Worm (Caenorhabditis elegans) whole organism, young adult: ENCODE results near the gene kvs-3.

Experiments used
- B0035.1 ChIP-seq: sonication (generic microtip); optimal IDR thresholded peaks from 2 replicates; lab custom pipeline; 2016; ENCODE audit warnings: missing genetic modification characterization, mild to moderate bottlenecking, missing compliant biosample characterization, missing genotype, missing genetic modification reagents
- D2030.7 ChIP-seq: fragments of 200-800 bp; sonication (Bioruptor generic); IDR thresholded peaks from 2 replicates; pipeline ENCODE4 v1.3.6; 2022; ENCODE audit warnings: missing genetic modification reagents, missing genetic modification characterization, missing compliant biosample characterization
- F10E7.11 ChIP-seq: sonication (generic microtip); optimal IDR thresholded peaks from 2 replicates; lab custom pipeline; 2017; ENCODE audit warnings: mild to moderate bottlenecking, missing genetic modification characterization, moderate library complexity, missing compliant biosample characterization
- F37B4.10 ChIP-seq: fragments of 200-800 bp; sonication (Bioruptor generic); IDR thresholded peaks from 2 replicates; pipeline ENCODE4 v1.3.6; 2022; ENCODE audit warnings: missing genetic modification characterization, missing compliant biosample characterization
- F39B2.1 ChIP-seq: fragments of 200-800 bp; sonication (Bioruptor generic); IDR thresholded peaks from 2 replicates; pipeline ENCODE4 v1.3.6; 2022; ENCODE audit warnings: missing genetic modification reagents, missing genetic modification characterization, missing compliant biosample characterization
- F49E8.2 ChIP-seq: sonication (generic microtip); optimal IDR thresholded peaks from 3 replicates; lab custom pipeline; 2017; ENCODE audit warnings: missing genetic modification characterization, mild to moderate bottlenecking, missing compliant biosample characterization, antibody characterized with exemption, moderate library complexity; ENCODE audit not compliant: insufficient read depth
- F52B5.7 ChIP-seq: sonication (generic microtip); optimal IDR thresholded peaks from 2 replicates; lab custom pipeline; 2016; ENCODE audit warnings: mild to moderate bottlenecking, missing genetic modification characterization, missing compliant biosample characterization
- F57A8.1 ChIP-seq: fragments of 200-800 bp; sonication (Bioruptor generic); optimal IDR thresholded peaks from 2 replicates; lab custom pipeline; 2018; ENCODE audit warnings: mild to moderate bottlenecking, missing genetic modification characterization, moderate library complexity, missing compliant biosample characterization
- K12H6.12 ChIP-seq: fragments of 200-800 bp; sonication (Bioruptor generic); optimal IDR thresholded peaks from 2 replicates; lab custom pipeline; 2018; ENCODE audit warnings: mild to moderate bottlenecking, missing genetic modification characterization, missing compliant biosample characterization
- T26A5.8 ChIP-seq: sonication (generic microtip); optimal IDR thresholded peaks from 2 replicates; lab custom pipeline; 2016; ENCODE audit warnings: missing genetic modification characterization, missing compliant biosample characterization
- Y53F4B.3 ChIP-seq: fragments of 200-800 bp; sonication (Bioruptor generic); IDR thresholded peaks from 2 replicates; pipeline ENCODE4 v1.3.6; 2022; ENCODE audit warnings: missing genetic modification reagents, missing genetic modification characterization, missing compliant biosample characterization
- Y79H2A.3 ChIP-seq: fragments of 200-800 bp; sonication (Bioruptor generic); conservative IDR thresholded peaks from 2 replicates; pipeline ENCODE4 v1.3.6; 2022; ENCODE audit warnings: missing genetic modification reagents, missing genetic modification characterization, missing compliant biosample characterization
- Y95B8A.8 ChIP-seq: fragments of 200-800 bp; sonication (Bioruptor generic); IDR thresholded peaks from 2 replicates; pipeline ENCODE4 v1.3.6; 2022; ENCODE audit warnings: missing genetic modification reagents, missing genetic modification characterization, missing compliant biosample characterization
- ama-1 ChIP-seq, 3 experiments: fragments of 150-350 bp in 1 of 3; sonication (generic microtip) in 2 of 3; optimal IDR thresholded peaks; 2 replicates each; lab custom pipeline; 2014 to 2018; ENCODE audit warnings: missing biosample characterization in 2 of 3, missing genetic modification characterization in 2 of 3, missing genetic modification reagents in 2 of 3
- aptf-3 ChIP-seq: fragments of 200-800 bp; sonication (Bioruptor generic); IDR thresholded peaks from 2 replicates; pipeline ENCODE4 v1.3.6; 2022; ENCODE audit warnings: missing genetic modification characterization, missing compliant biosample characterization
- attf-3 ChIP-seq: fragments of 200-800 bp; sonication (Bioruptor generic); conservative IDR thresholded peaks from 2 replicates; pipeline ENCODE4 v1.3.6; 2022; ENCODE audit warnings: missing genetic modification reagents, missing genetic modification characterization, missing compliant biosample characterization
- cebp-1 ChIP-seq, 2 experiments: fragments of 200-800 bp in 1 of 2; sonication (Bioruptor generic) in 1 of 2; sonication (generic microtip) in 1 of 2; IDR thresholded peaks in 1 of 2; optimal IDR thresholded peaks in 1 of 2; 2 replicates each; pipeline versions ENCODE4 v1.3.6 to Lab custom; 2017 to 2022; ENCODE audit warnings: missing compliant biosample characterization in 2 of 2, missing genetic modification characterization in 2 of 2, mild to moderate bottlenecking in 1 of 2, missing genetic modification reagents in 1 of 2, moderate library complexity in 1 of 2
- ceh-40 ChIP-seq: fragments of 200-800 bp; sonication (Bioruptor generic); IDR thresholded peaks from 2 replicates; pipeline ENCODE4 v1.3.6; 2022; ENCODE audit warnings: missing genetic modification characterization, missing compliant biosample characterization
- ceh-91 ChIP-seq: fragments of 200-800 bp; sonication (Bioruptor generic); IDR thresholded peaks from 2 replicates; pipeline ENCODE4 v1.3.6; 2022; ENCODE audit warnings: missing genetic modification reagents, missing genetic modification characterization, missing compliant biosample characterization
- dox-1 ChIP-seq: fragments of 200-800 bp; sonication (Bioruptor generic); IDR thresholded peaks from 2 replicates; pipeline ENCODE4 v1.3.6; 2022; ENCODE audit warnings: missing genetic modification reagents, missing genetic modification characterization, missing compliant biosample characterization
- efl-1 ChIP-seq: fragments of 150-350 bp; optimal IDR thresholded peaks from 2 replicates; lab custom pipeline; 2014; ENCODE audit warnings: missing biosample characterization, missing genetic modification reagents, missing genetic modification characterization
- egl-44 ChIP-seq: fragments of 200-800 bp; sonication (Bioruptor generic); IDR thresholded peaks from 2 replicates; pipeline ENCODE4 v1.3.6; 2022; ENCODE audit warnings: missing genetic modification reagents, missing genetic modification characterization, missing compliant biosample characterization
- hmg-1.2 ChIP-seq: fragments of 200-800 bp; sonication (Bioruptor generic); IDR thresholded peaks from 2 replicates; pipeline ENCODE4 v1.3.6; 2022; ENCODE audit warnings: missing genetic modification reagents, missing genetic modification characterization, missing compliant biosample characterization
- hsf-1 ChIP-seq: fragments of 200-800 bp; sonication (Bioruptor generic); IDR thresholded peaks from 2 replicates; pipeline ENCODE4 v1.3.6; 2022; ENCODE audit warnings: missing genetic modification reagents, missing genetic modification characterization, missing compliant biosample characterization
- lag-1 ChIP-seq: fragments of 200-800 bp; sonication (Bioruptor generic); IDR thresholded peaks from 2 replicates; pipeline ENCODE4 v1.3.6; 2022; ENCODE audit warnings: missing genetic modification reagents, missing genetic modification characterization, missing compliant biosample characterization
- lin-26 ChIP-seq: fragments of 200-800 bp; sonication (Bioruptor generic); IDR thresholded peaks from 2 replicates; pipeline ENCODE4 v1.3.6; 2022; ENCODE audit warnings: missing genetic modification reagents, missing genetic modification characterization, missing compliant biosample characterization
- lin-35 ChIP-seq, 3 experiments: fragments of 150-350 bp in 2 of 3; sonication (generic microtip) in 1 of 3; optimal IDR thresholded peaks; 2 replicates each; lab custom pipeline; 2014 to 2018; ENCODE audit warnings: missing biosample characterization in 3 of 3, missing genetic modification characterization in 3 of 3, missing genetic modification reagents in 3 of 3
- lin-40 ChIP-seq: sonication (generic microtip); optimal IDR thresholded peaks from 2 replicates; lab custom pipeline; 2016; ENCODE audit warnings: missing genetic modification characterization, mild to moderate bottlenecking, missing compliant biosample characterization, missing genotype, missing genetic modification reagents
- lir-1 ChIP-seq: fragments of 200-800 bp; sonication (Bioruptor generic); conservative IDR thresholded peaks from 2 replicates; pipeline ENCODE4 v1.3.6; 2022; ENCODE audit warnings: missing genetic modification reagents, missing genetic modification characterization, missing compliant biosample characterization
- lsl-1 ChIP-seq: fragments of 200-800 bp; sonication (Bioruptor generic); optimal IDR thresholded peaks from 2 replicates; lab custom pipeline; 2018; ENCODE audit warnings: mild to moderate bottlenecking, missing genetic modification characterization, moderate library complexity, missing compliant biosample characterization
- lsy-27 ChIP-seq: sonication (generic microtip); optimal IDR thresholded peaks from 2 replicates; lab custom pipeline; 2017; ENCODE audit warnings: missing genetic modification characterization, mild to moderate bottlenecking, missing compliant biosample characterization, antibody characterized with exemption, missing genotype, borderline replicate concordance; ENCODE audit not compliant: insufficient read depth
- madf-8 ChIP-seq: fragments of 200-800 bp; sonication (Bioruptor generic); conservative IDR thresholded peaks from 2 replicates; pipeline ENCODE4 v1.3.6; 2022; ENCODE audit warnings: missing genetic modification reagents, missing genetic modification characterization, missing compliant biosample characterization
- nfya-1 ChIP-seq: sonication (generic microtip); optimal IDR thresholded peaks from 2 replicates; lab custom pipeline; 2017; ENCODE audit warnings: antibody characterized with exemption, missing compliant biosample characterization, missing genetic modification characterization, borderline replicate concordance; ENCODE audit not compliant: insufficient read depth
- nfya-2 ChIP-seq: fragments of 200-800 bp; sonication (Bioruptor generic); IDR thresholded peaks from 2 replicates; pipeline ENCODE4 v1.3.6; 2022; ENCODE audit warnings: missing genetic modification reagents, missing genetic modification characterization, missing compliant biosample characterization
- nhr-179 ChIP-seq: sonication (generic microtip); optimal IDR thresholded peaks from 2 replicates; lab custom pipeline; 2016; ENCODE audit warnings: mild to moderate bottlenecking, missing genetic modification characterization, missing compliant biosample characterization
- nhr-27 ChIP-seq: fragments of 200-800 bp; sonication (Bioruptor generic); optimal IDR thresholded peaks from 2 replicates; lab custom pipeline; 2018; ENCODE audit warnings: mild to moderate bottlenecking, missing genetic modification characterization, moderate library complexity, missing compliant biosample characterization
- nhr-90 ChIP-seq: sonication (generic microtip); optimal IDR thresholded peaks from 2 replicates; lab custom pipeline; 2016; ENCODE audit warnings: missing genotype, mild to moderate bottlenecking, missing genetic modification characterization, missing compliant biosample characterization
- pbrm-1 ChIP-seq: fragments of 200-800 bp; sonication (Bioruptor generic); IDR thresholded peaks from 2 replicates; pipeline ENCODE4 v1.3.6; 2022; ENCODE audit warnings: missing genetic modification reagents, missing genetic modification characterization, missing compliant biosample characterization
- pha-4 ChIP-seq: fragments of 150-350 bp; sonication (generic microtip); optimal IDR thresholded peaks from 2 replicates; lab custom pipeline; 2014; ENCODE audit warnings: missing biosample characterization, missing genetic modification reagents, missing genetic modification characterization
- sdz-38 ChIP-seq: sonication (generic microtip); optimal IDR thresholded peaks from 2 replicates; lab custom pipeline; 2016; ENCODE audit warnings: missing genotype, missing genetic modification characterization, missing compliant biosample characterization
- sea-2 ChIP-seq: fragments of 200-800 bp; sonication (Bioruptor generic); IDR thresholded peaks from 2 replicates; pipeline ENCODE4 v1.3.6; 2022; ENCODE audit warnings: missing genetic modification characterization, missing compliant biosample characterization
- snpc-3.4 ChIP-seq: sonication (generic microtip); optimal IDR thresholded peaks from 2 replicates; lab custom pipeline; 2017; ENCODE audit warnings: missing genetic modification characterization, mild to moderate bottlenecking, missing compliant biosample characterization, antibody characterized with exemption, moderate library complexity, missing genotype, missing genetic modification reagents
- tbx-9 ChIP-seq: sonication (generic microtip); optimal IDR thresholded peaks from 2 replicates; lab custom pipeline; 2016; ENCODE audit warnings: borderline replicate concordance, missing genetic modification characterization, inconsistent platforms, missing compliant biosample characterization
- tlf-1 ChIP-seq: fragments of 200-800 bp; sonication (Bioruptor generic); optimal IDR thresholded peaks from 2 replicates; lab custom pipeline; 2018; ENCODE audit warnings: mild to moderate bottlenecking, missing genetic modification characterization, missing compliant biosample characterization
- ztf-22 ChIP-seq: fragments of 200-800 bp; sonication (Bioruptor generic); optimal IDR thresholded peaks from 2 replicates; lab custom pipeline; 2018; ENCODE audit warnings: mild to moderate bottlenecking, missing genetic modification characterization, moderate library complexity, missing compliant biosample characterization
- ztf-26 ChIP-seq: sonication (generic microtip); optimal IDR thresholded peaks from 2 replicates; lab custom pipeline; 2017; ENCODE audit warnings: missing genetic modification characterization, missing compliant biosample characterization
- ztf-6 ChIP-seq: fragments of 200-800 bp; sonication (Bioruptor generic); IDR thresholded peaks from 2 replicates; pipeline ENCODE4 v1.3.6; 2022; ENCODE audit warnings: missing genetic modification reagents, missing genetic modification characterization, missing compliant biosample characterization

kvs-3 gene

DNA sequence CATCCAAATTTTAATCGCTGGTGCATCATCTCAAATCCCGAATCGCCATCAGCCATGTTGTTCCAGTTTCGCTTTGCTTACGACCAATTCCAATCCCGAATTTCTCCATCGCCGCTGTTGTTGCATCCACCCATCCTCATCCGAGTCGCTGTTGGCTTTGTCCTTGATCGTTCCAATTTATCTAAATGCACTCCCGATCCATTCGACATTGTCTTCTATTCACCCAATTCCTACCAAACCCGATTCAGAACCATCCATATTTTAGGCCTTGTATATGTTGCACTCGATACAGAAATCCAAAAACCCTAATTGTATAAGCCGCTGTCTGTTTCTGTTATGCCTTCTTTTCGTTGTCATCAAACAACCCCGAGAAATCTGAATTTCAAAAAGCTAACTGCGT lies 22.2 kb downstream of the kvs-3 start (continued):
- TF ChIP-seq F39B2.1 (GFP tag; lab: Robert Waterston, UW) (peak; percentile 50; the same call in 1 of the 2 replicates), aptf-3 (0 out of 2 replicates have a peak, but pooled peaks have one; percentile 11), ceh-40 (GFP tag; lab: Robert Waterston, UW) (peak; percentile 75), lsy-27 (tag; lab: Kevin White, UChicago) (no peak), lsl-1 (GFP tag; lab: Kevin White, UChicago) (no peak), nhr-90 (tag; lab: Kevin White, UChicago) (no peak), Y53F4B.3 (GFP tag; lab: Robert Waterston, UW) (peak; percentile 36; the same call in 1 of the 2 replicates), madf-8 (GFP tag; lab: Robert Waterston, UW) (no peak), nhr-179 (tag; lab: Kevin White, UChicago) (no peak), pbrm-1 (GFP tag; lab: Robert Waterston, UW) (peak; percentile 80), hmg-1.2 (GFP tag; lab: Robert Waterston, UW) (peak; percentile 62), ama-1 (optimal IDR thresholded peaks at IDR 0.05; lab: Kevin White, UChicago) (no peak), ama-1 (GFP tag; optimal IDR thresholded peaks at IDR 0.05; lab: Kevin White, UChicago) (no peak), snpc-3.4 (tag; lab: Kevin White, UChicago) (no peak), K12H6.12 (tag; lab: Kevin White, UChicago) (peak; percentile 8), B0035.1 (tag; lab: Kevin White, UChicago) (no peak), D2030.7 (GFP tag; lab: Robert Waterston, UW) (peak; percentile 26; the same call in 1 of the 2 replicates), efl-1 (no peak), pha-4 (tag; lab: Kevin White, UChicago) (no peak), nhr-27 (tag; lab: Kevin White, UChicago) (no peak), hsf-1 (GFP tag; lab: Robert Waterston, UW) (peak; percentile 59; the same call in 1 of the 2 replicates), Y95B8A.8 (GFP tag; lab: Robert Waterston, UW) (peak; percentile 88), sea-2 (GFP tag; lab: Robert Waterston, UW) (peak; percentile 65; the same call in 1 of the 2 replicates), nfya-1 (tag; lab: Kevin White, UChicago) (no peak), nfya-2 (GFP tag; lab: Robert Waterston, UW) (peak; percentile 81), tlf-1 (GFP tag; lab: Kevin White, UChicago) (peak; percentile 47), sdz-38 (tag; lab: Kevin White, UChicago) (no peak), lir-1 (no peak), F37B4.10 (peak; percentile 94), lin-40 (no peak), tbx-9 (tag; lab: Kevin White, UChicago) (no peak), T26A5.8 (no peak), dox-1 (GFP tag; lab: Robert Waterston, UW) (peak; percentile 58; the same call in 1 of the 2 replicates), ztf-22 (GFP tag; lab: Kevin White, UChicago) (no peak), F52B5.7 (no peak), ztf-6 (GFP tag; lab: Robert Waterston, UW) (no peak), lag-1 (GFP tag; lab: Robert Waterston, UW) (no peak), F49E8.2 (tag; lab: Kevin White, UChicago) (peak; percentile 37), F10E7.11 (tag; lab: Kevin White, UChicago) (no peak), lin-26 (peak; percentile 45), ztf-26 (tag; lab: Kevin White, UChicago) (no peak), attf-3 (0 out of 2 replicates have a peak, but pooled peaks have one; percentile 13), ceh-91 (GFP tag; lab: Robert Waterston, UW) (peak; percentile 59; the same call in 1 of the 2 replicates), Y79H2A.3 (GFP tag; lab: Robert Waterston, UW) (peak; percentile 92), F57A8.1 (GFP tag; lab: Kevin White, UChicago) (no peak), cebp-1 (GFP tag; IDR thresholded peaks at IDR 0.05; lab: Robert Waterston, UW) (peak; percentile 70), cebp-1 (tag; optimal IDR thresholded peaks at IDR 0.05; lab: Kevin White, UChicago) (peak; percentile 62), lin-35 (GFP tag; optimal IDR thresholded peaks at IDR 0.05; lab: Kevin White, UChicago) (peak in 1 of 3 experiments; percentile 49), egl-44 (GFP tag; lab: Robert Waterston, UW) (peak; percentile 72; the same call in 1 of the 2 replicates)
